Worm (Caenorhabditis elegans) whole organism, L1 larva: ENCODE measurements around the gene cdkl-1.

ENCODE experiments used
- C04F5.9 ChIP-seq: sonication (generic microtip); optimal IDR thresholded peaks from 2 replicates; lab custom pipeline; 2016; ENCODE audit warnings: missing genetic modification characterization, missing compliant biosample characterization
- C16A3.4 ChIP-seq: fragments of 150-350 bp; optimal IDR thresholded peaks from 2 replicates; lab custom pipeline; 2014; ENCODE audit warnings: missing biosample characterization, missing genetic modification characterization
- C34B4.2 ChIP-seq: sonication (generic microtip); optimal IDR thresholded peaks from 2 replicates; lab custom pipeline; 2017; ENCODE audit warnings: mild to moderate bottlenecking, missing genetic modification characterization, missing compliant biosample characterization
- alr-1 ChIP-seq: fragments of 200-800 bp; sonication (Bioruptor generic); optimal IDR thresholded peaks from 2 replicates; lab custom pipeline; 2018; ENCODE audit warnings: borderline replicate concordance, mild to moderate bottlenecking, missing genetic modification characterization, missing compliant biosample characterization
- blmp-1 ChIP-seq: fragments of 150-350 bp; optimal IDR thresholded peaks from 2 replicates; lab custom pipeline; 2014; ENCODE audit warnings: missing biosample characterization, missing genetic modification characterization
- ceh-90 ChIP-seq: sonication (generic microtip); optimal IDR thresholded peaks from 2 replicates; lab custom pipeline; 2016; ENCODE audit warnings: missing genetic modification characterization, missing compliant biosample characterization
- ces-1 ChIP-seq: fragments of 150-350 bp; optimal IDR thresholded peaks from 2 replicates; lab custom pipeline; 2014; ENCODE audit warnings: missing biosample characterization, missing genetic modification reagents, missing genetic modification characterization
- dpl-1 ChIP-seq, 3 experiments: fragments of 150-350 bp in 2 of 3; sonication (generic microtip) in 1 of 3; optimal IDR thresholded peaks; 2 replicates each; lab custom pipeline; 2014 to 2017; ENCODE audit warnings: missing biosample characterization in 3 of 3, missing genetic modification characterization in 3 of 3, missing genetic modification reagents in 3 of 3
- efl-1 ChIP-seq, 4 experiments: fragments of 150-350 bp; optimal IDR thresholded peaks in 3 of 4; peaks in 1 of 4; 1 replicate in 1 of 4; 2 replicates in 3 of 4; lab custom pipeline; 2014; ENCODE audit warnings: missing biosample characterization in 2 of 4, missing genetic modification characterization in 2 of 4, missing genetic modification reagents in 2 of 4
- efl-3 ChIP-seq: fragments of 200-800 bp; sonication (Bioruptor generic); optimal IDR thresholded peaks from 2 replicates; lab custom pipeline; 2018; ENCODE audit warnings: mild to moderate bottlenecking, missing genetic modification characterization, missing compliant biosample characterization
- egl-13 ChIP-seq: sonication (generic microtip); optimal IDR thresholded peaks from 2 replicates; lab custom pipeline; 2016; ENCODE audit warnings: missing genotype, missing genetic modification reagents, missing genetic modification characterization, missing compliant biosample characterization
- egl-27 ChIP-seq, 2 experiments: fragments of 150-350 bp in 1 of 2; sonication (generic microtip); optimal IDR thresholded peaks; 3 replicates each; lab custom pipeline; 2017 to 2018; ENCODE audit warnings: missing biosample characterization in 2 of 2, missing genetic modification characterization in 2 of 2, missing genetic modification reagents in 2 of 2
- elt-2 ChIP-seq: sonication (generic microtip); optimal IDR thresholded peaks from 2 replicates; lab custom pipeline; 2016; ENCODE audit warnings: missing genetic modification characterization, mild to moderate bottlenecking, inconsistent platforms, missing compliant biosample characterization, missing genetic modification reagents
- elt-3 ChIP-seq, 6 experiments: fragments of 150-350 bp in 1 of 6; sonication (generic microtip); optimal IDR thresholded peaks; 2 replicates each; lab custom pipeline; 2017 to 2018; ENCODE audit warnings: missing biosample characterization in 6 of 6, missing genetic modification characterization in 6 of 6, inconsistent platforms in 1 of 6
- fkh-4 ChIP-seq: sonication (generic microtip); optimal IDR thresholded peaks from 2 replicates; lab custom pipeline; 2016; ENCODE audit warnings: missing compliant biosample characterization, missing genetic modification characterization, borderline replicate concordance
- hlh-17 ChIP-seq: fragments of 200-800 bp; sonication (Bioruptor generic); optimal IDR thresholded peaks from 2 replicates; lab custom pipeline; 2018; ENCODE audit warnings: missing genetic modification characterization, mild to moderate bottlenecking, missing compliant biosample characterization, moderate library complexity, borderline replicate concordance
- hlh-4 ChIP-seq: sonication (generic microtip); optimal IDR thresholded peaks from 2 replicates; lab custom pipeline; 2016; ENCODE audit warnings: mild to moderate bottlenecking, missing genetic modification characterization, missing compliant biosample characterization
- isw-1 ChIP-seq: fragments of 200-800 bp; sonication (Bioruptor generic); IDR thresholded peaks from 2 replicates; pipeline ENCODE4 v1.3.6; 2022; ENCODE audit warnings: missing genetic modification characterization, missing compliant biosample characterization
- jun-1 ChIP-seq: fragments of 150-350 bp; optimal IDR thresholded peaks from 2 replicates; lab custom pipeline; 2014; ENCODE audit warnings: missing biosample characterization, missing genetic modification reagents, missing genetic modification characterization
- lin-14 ChIP-seq: fragments of 200-800 bp; sonication (Bioruptor generic); optimal IDR thresholded peaks from 2 replicates; lab custom pipeline; 2018; ENCODE audit warnings: mild to moderate bottlenecking, missing genetic modification characterization, moderate library complexity, missing compliant biosample characterization
- lin-35 ChIP-seq, 2 experiments: fragments of 150-350 bp; optimal IDR thresholded peaks; 2 replicates each; lab custom pipeline; 2014; ENCODE audit warnings: missing biosample characterization in 2 of 2, missing genetic modification characterization in 2 of 2, missing genetic modification reagents in 2 of 2
- lin-39 ChIP-seq: fragments of 150-350 bp; optimal IDR thresholded peaks from 2 replicates; lab custom pipeline; 2014; ENCODE audit warnings: missing biosample characterization, missing genetic modification reagents, missing genetic modification characterization
- lsy-2 ChIP-seq, 2 experiments: fragments of 150-350 bp; optimal IDR thresholded peaks; 2 replicates each; lab custom pipeline; 2014; ENCODE audit warnings: missing biosample characterization in 2 of 2, missing genetic modification characterization in 2 of 2
- mab-9 ChIP-seq: fragments of 200-800 bp; sonication (Bioruptor generic); IDR thresholded peaks from 2 replicates; pipeline ENCODE4 v1.3.6; 2022; ENCODE audit warnings: missing genetic modification reagents, missing genetic modification characterization, missing compliant biosample characterization
- mef-2 ChIP-seq: fragments of 150-350 bp; optimal IDR thresholded peaks from 2 replicates; lab custom pipeline; 2014; ENCODE audit warnings: missing biosample characterization, missing genetic modification characterization
- mep-1 ChIP-seq: fragments of 150-350 bp; optimal IDR thresholded peaks from 2 replicates; lab custom pipeline; 2014; ENCODE audit warnings: missing biosample characterization, missing genetic modification characterization
- nhr-19 ChIP-seq: fragments of 200-800 bp; sonication (Bioruptor generic); conservative IDR thresholded peaks from 2 replicates; pipeline ENCODE4 v1.3.6; 2022; ENCODE audit warnings: missing genetic modification characterization, missing compliant biosample characterization
- nhr-47 ChIP-seq: sonication (generic microtip); optimal IDR thresholded peaks from 2 replicates; lab custom pipeline; 2016; ENCODE audit warnings: mild to moderate bottlenecking, missing genetic modification characterization, moderate library complexity, missing compliant biosample characterization
- nhr-77 ChIP-seq: fragments of 150-350 bp; optimal IDR thresholded peaks from 2 replicates; lab custom pipeline; 2014; ENCODE audit warnings: missing biosample characterization, missing genetic modification characterization
- nhr-84 ChIP-seq: sonication (generic microtip); optimal IDR thresholded peaks from 2 replicates; lab custom pipeline; 2017; ENCODE audit warnings: missing biosample characterization, missing genetic modification characterization
- nhr-85 ChIP-seq: sonication (generic microtip); peaks from one replicate; lab custom pipeline; 2016; ENCODE audit warnings: missing genetic modification characterization, inconsistent platforms, missing compliant biosample characterization
- nhr-90 ChIP-seq: sonication (generic microtip); optimal IDR thresholded peaks from 2 replicates; lab custom pipeline; 2016; ENCODE audit warnings: mild to moderate bottlenecking, missing genetic modification characterization, missing compliant biosample characterization; ENCODE audit not compliant: poor library complexity
- pag-3 ChIP-seq: sonication (generic microtip); optimal IDR thresholded peaks from 2 replicates; lab custom pipeline; 2017; ENCODE audit warnings: missing genetic modification characterization, mild to moderate bottlenecking, missing compliant biosample characterization, antibody characterized with exemption, borderline replicate concordance; ENCODE audit not compliant: insufficient read depth
- rnt-1 ChIP-seq: sonication (generic microtip); optimal IDR thresholded peaks from 2 replicates; lab custom pipeline; 2016; ENCODE audit warnings: mild to moderate bottlenecking, missing genetic modification characterization, moderate library complexity, missing compliant biosample characterization
- snpc-4 ChIP-seq: fragments of 150-350 bp; optimal IDR thresholded peaks from 2 replicates; lab custom pipeline; 2014; ENCODE audit warnings: missing biosample characterization, missing genetic modification characterization
- sox-4 ChIP-seq: sonication (generic microtip); optimal IDR thresholded peaks from 2 replicates; lab custom pipeline; 2016; ENCODE audit warnings: missing genetic modification characterization, missing compliant biosample characterization
- sptf-1 ChIP-seq: fragments of 150-350 bp; optimal IDR thresholded peaks from 2 replicates; lab custom pipeline; 2014; ENCODE audit warnings: missing biosample characterization, missing genetic modification characterization
- tbx-2 ChIP-seq: sonication (generic microtip); optimal IDR thresholded peaks from 2 replicates; lab custom pipeline; 2016; ENCODE audit warnings: missing genetic modification characterization, missing compliant biosample characterization
- unc-62 ChIP-seq: fragments of 150-350 bp; optimal IDR thresholded peaks from 2 replicates; lab custom pipeline; 2014; ENCODE audit warnings: missing biosample characterization, missing genetic modification reagents, missing genetic modification characterization
- unc-98 ChIP-seq: fragments of 200-800 bp; sonication (Bioruptor generic); IDR thresholded peaks from 2 replicates; pipeline ENCODE4 v1.3.6; 2022; ENCODE audit warnings: missing genetic modification characterization, missing compliant biosample characterization
- xbp-1 ChIP-seq: sonication (generic microtip); optimal IDR thresholded peaks from 2 replicates; lab custom pipeline; 2016; ENCODE audit warnings: missing genetic modification characterization, missing compliant biosample characterization
- zip-4 ChIP-seq: fragments of 200-800 bp; sonication (Bioruptor generic); optimal IDR thresholded peaks from 2 replicates; lab custom pipeline; 2018; ENCODE audit warnings: mild to moderate bottlenecking, missing genetic modification characterization, moderate library complexity, missing compliant biosample characterization
- ztf-11 ChIP-seq, 2 experiments: sonication (generic microtip); optimal IDR thresholded peaks; 2 replicates each; lab custom pipeline; 2016 to 2017; ENCODE audit warnings: missing genetic modification characterization in 2 of 2, missing biosample characterization in 1 of 2, missing compliant biosample characterization in 1 of 2

cdkl-1 gene

DNA sequence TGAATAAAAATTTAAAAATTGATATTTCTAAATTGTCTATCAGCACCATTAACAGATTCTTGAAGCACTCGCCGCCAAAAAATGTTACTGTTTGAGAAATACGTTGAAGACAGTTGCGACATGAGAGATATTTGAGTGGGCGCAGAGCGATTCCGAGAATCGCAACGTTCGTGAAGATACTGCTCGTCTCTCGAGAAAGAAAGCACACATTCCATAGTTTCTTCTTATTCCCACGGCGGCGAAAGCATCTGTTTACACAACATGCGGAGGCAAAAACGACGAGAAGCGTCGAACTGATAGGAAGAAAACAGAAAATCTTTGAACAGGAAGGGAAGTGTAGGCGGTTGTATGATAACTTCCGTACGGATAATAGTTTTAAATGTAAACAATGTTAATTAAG, 16.2 kb upstream of the cdkl-1 start (continued):
- TF ChIP-seq efl-3 (GFP tag; lab: Kevin White, UChicago): no peak
- no peak for TF ChIP-seq nhr-85
- peak in 1 of 2 experiments; percentile 24 for TF ChIP-seq egl-27 (tag; optimal IDR thresholded peaks at IDR 0.05; lab: Kevin White, UChicago)
- TF ChIP-seq unc-62 (GFP tag; lab: Kevin White, UChicago): no peak
- TF ChIP-seq sptf-1 (tag; lab: Kevin White, UChicago): no peak
- no peak for TF ChIP-seq zip-4 (GFP tag; lab: Kevin White, UChicago)
- no peak for TF ChIP-seq isw-1
- TF ChIP-seq xbp-1 (tag; lab: Kevin White, UChicago): peak; percentile 37
- peak; percentile 24 for TF ChIP-seq nhr-90 (tag; lab: Kevin White, UChicago)
- TF ChIP-seq ces-1 (GFP tag; lab: Kevin White, UChicago): no peak
- TF ChIP-seq lin-39: peak; percentile 23
- peak; percentile 84 for TF ChIP-seq nhr-19
- TF ChIP-seq sox-4 (tag; lab: Kevin White, UChicago): no peak
- TF ChIP-seq rnt-1: peak; percentile 88
- TF ChIP-seq tbx-2 (tag; lab: Kevin White, UChicago): peak; percentile 58
- TF ChIP-seq ztf-11 (tag; optimal IDR thresholded peaks at IDR 0.05; lab: Kevin White, UChicago): no peak
- TF ChIP-seq C34B4.2 (tag; lab: Kevin White, UChicago): no peak
- no peak for TF ChIP-seq blmp-1 (tag; lab: Kevin White, UChicago)
- TF ChIP-seq nhr-84: no peak
- TF ChIP-seq alr-1: no peak
- no peak for TF ChIP-seq fkh-4 (tag; lab: Kevin White, UChicago)
- TF ChIP-seq nhr-47: peak; percentile 71
- TF ChIP-seq lin-35 (GFP tag; optimal IDR thresholded peaks at IDR 0.05; lab: Kevin White, UChicago): no peak
- TF ChIP-seq egl-13: no peak
- TF ChIP-seq snpc-4 (tag; lab: Kevin White, UChicago): no peak
- no peak for TF ChIP-seq hlh-4
- no peak for TF ChIP-seq jun-1 (tag; lab: Kevin White, UChicago)
- TF ChIP-seq dpl-1 (GFP tag; optimal IDR thresholded peaks at IDR 0.05; lab: Kevin White, UChicago): no peak
- TF ChIP-seq elt-3 (tag; optimal IDR thresholded peaks at IDR 0.05; lab: Kevin White, UChicago): no peak
- no peak for TF ChIP-seq unc-98
- no peak for TF ChIP-seq elt-2 (tag; lab: Kevin White, UChicago)
- no peak for TF ChIP-seq ceh-90 (tag; lab: Kevin White, UChicago)
- TF ChIP-seq lsy-2 (tag; optimal IDR thresholded peaks at IDR 0.05; lab: Kevin White, UChicago): peak; percentile 32 to 44
- TF ChIP-seq lin-14 (GFP tag; lab: Kevin White, UChicago): peak; percentile 88
- no peak for TF ChIP-seq mef-2 (tag; lab: Kevin White, UChicago)
- TF ChIP-seq mab-9 (GFP tag; lab: Robert Waterston, UW): no peak
- TF ChIP-seq efl-1 (optimal IDR thresholded peaks at IDR 0.05; lab: Kevin White, UChicago): peak; percentile 25 to 39
- peak in 1 of 2 experiments; percentile 81 for TF ChIP-seq efl-1 (GFP tag; optimal IDR thresholded peaks at IDR 0.05 in 1 of 2; lab: Kevin White, UChicago)
- TF ChIP-seq nhr-77: peak; percentile 78
- peak; percentile 40 for TF ChIP-seq pag-3
- no peak for TF ChIP-seq hlh-17 (GFP tag; lab: Kevin White, UChicago)
- TF ChIP-seq C04F5.9 (tag; lab: Kevin White, UChicago): no peak
- TF ChIP-seq mep-1 (tag; lab: Kevin White, UChicago): peak; percentile 49
- TF ChIP-seq C16A3.4 (tag; lab: Kevin White, UChicago): no peak
